Fruit fly (Drosophila melanogaster) whole organism, adult: ENCODE measurements around the gene Tis11.

Experiments
- CG11617 ChIP-seq: fragments of 200-800 bp; sonication (Bioruptor generic); optimal IDR thresholded peaks from 2 replicates; lab custom pipeline; 2017; ENCODE audit warnings: mild to moderate bottlenecking, missing biosample characterization, missing genetic modification reagents, missing genetic modification characterization
- Mnt ChIP-seq: fragments of 200-800 bp; sonication (Bioruptor generic); optimal IDR thresholded peaks from 2 replicates; lab custom pipeline; 2016; ENCODE audit warnings: missing biosample characterization, mild to moderate bottlenecking, missing genetic modification characterization

DNA sequence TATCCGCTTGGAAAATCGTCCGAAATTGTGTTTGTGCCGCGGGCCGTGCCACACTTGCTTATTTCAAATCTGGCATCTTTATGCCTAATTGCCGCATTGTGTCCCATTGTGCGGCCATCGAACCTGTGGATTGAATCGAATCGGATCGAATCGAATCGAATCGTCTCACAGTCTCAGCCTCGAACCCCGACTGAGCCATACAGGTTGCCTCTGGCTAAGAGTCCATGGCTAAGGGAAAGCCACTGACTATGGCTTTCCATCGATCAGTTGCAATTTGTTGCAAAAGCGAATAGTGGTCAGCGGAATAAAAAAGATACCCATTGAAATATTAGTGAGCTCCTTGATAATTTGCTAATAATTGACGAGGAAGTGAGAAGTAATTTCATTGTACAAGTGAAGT is 35.2 kb upstream of the Tis11 start, which contains the start of gene CG15728:
- TF ChIP-seq CG11617 (GFP tag; lab: Kevin White, UChicago) (no peak), Mnt (GFP tag; lab: Kevin White, UChicago) (no peak)
